Fruit fly (Drosophila melanogaster) whole organism, pupa: ENCODE results near the gene IscU.

Experiments used
- CG10348 ChIP-seq: fragments of 200-800 bp; sonication (Bioruptor generic); IDR thresholded peaks from 2 replicates; pipeline ENCODE4 v1.3.6; 2022; ENCODE audit warnings: missing biosample characterization, missing genetic modification characterization
- Pif1A ChIP-seq: fragments of 200-800 bp; sonication (Bioruptor generic); optimal IDR thresholded peaks from 3 replicates; lab custom pipeline; 2016; ENCODE audit warnings: missing biosample characterization, missing genetic modification characterization

DNA sequence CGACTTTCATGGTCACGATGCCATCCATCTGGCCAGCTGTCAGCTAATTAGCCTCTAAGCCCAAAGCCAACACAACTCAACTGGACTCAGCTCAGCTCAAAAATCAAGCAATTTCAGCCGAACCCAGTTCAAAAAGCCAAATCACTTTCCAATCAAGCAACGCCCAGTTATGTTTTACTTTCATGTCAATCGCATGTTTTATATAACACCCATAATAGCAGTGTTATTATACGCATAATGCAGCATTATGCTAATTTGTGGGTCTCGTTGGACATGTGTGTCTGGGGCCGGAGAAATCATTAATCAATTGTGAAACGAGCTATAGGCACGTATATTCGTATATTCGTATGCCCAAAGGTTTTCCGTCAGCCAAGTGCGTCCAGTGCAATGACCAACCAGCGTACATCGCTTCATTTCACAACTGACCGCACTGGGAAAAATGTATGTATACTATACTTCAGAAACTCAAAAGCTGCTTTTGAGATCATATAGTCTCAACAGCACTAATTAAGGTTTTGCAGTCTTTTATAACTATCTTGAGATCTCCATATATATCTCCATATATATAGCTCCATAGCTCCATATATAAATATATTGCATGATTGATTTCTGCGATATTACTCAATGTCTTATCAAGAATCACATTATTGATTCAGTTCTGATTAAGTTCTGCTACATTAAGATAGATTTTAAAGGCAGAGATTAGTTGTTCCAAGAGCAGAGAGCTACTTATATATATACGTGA is 36.3 kb downstream of the IscU start:
- TF ChIP-seq Pif1A (GFP tag; lab: Kevin White, UChicago) (no peak), CG10348 (GFP tag; lab: Robert Waterston, UW) (no peak)
